Worm (Caenorhabditis elegans) whole organism, late embryonic: ENCODE data around the gene cank-26.

Experiments
- C08G9.2 ChIP-seq: sonication (generic microtip); optimal IDR thresholded peaks from 2 replicates; lab custom pipeline; 2016; ENCODE audit warnings: mild to moderate bottlenecking, missing genetic modification characterization, moderate library complexity, missing compliant biosample characterization
- C38D4.7 ChIP-seq: fragments of 200-800 bp; sonication (Bioruptor generic); optimal IDR thresholded peaks from 2 replicates; lab custom pipeline; 2018; ENCODE audit warnings: mild to moderate bottlenecking, missing genetic modification characterization, moderate library complexity, missing compliant biosample characterization
- F13H6.1 ChIP-seq: sonication (generic microtip); optimal IDR thresholded peaks from 2 replicates; lab custom pipeline; 2016; ENCODE audit warnings: missing genetic modification characterization, missing compliant biosample characterization
- K02D7.2 ChIP-seq: sonication (generic microtip); optimal IDR thresholded peaks from 2 replicates; lab custom pipeline; 2017; ENCODE audit warnings: mild to moderate bottlenecking, missing genetic modification characterization, missing compliant biosample characterization
- K09A11.1 ChIP-seq: sonication (generic microtip); optimal IDR thresholded peaks from 2 replicates; lab custom pipeline; 2017; ENCODE audit warnings: antibody characterized with exemption, mild to moderate bottlenecking, missing genetic modification characterization, missing compliant biosample characterization; ENCODE audit not compliant: insufficient read depth
- T23F11.4 ChIP-seq: fragments of 200-800 bp; sonication (Bioruptor generic); optimal IDR thresholded peaks from 2 replicates; lab custom pipeline; 2018; ENCODE audit warnings: mild to moderate bottlenecking, missing genetic modification characterization, missing compliant biosample characterization
- ahr-1 ChIP-seq: sonication (generic microtip); optimal IDR thresholded peaks from 2 replicates; lab custom pipeline; 2016; ENCODE audit warnings: missing genetic modification characterization, missing compliant biosample characterization
- ama-1 ChIP-seq: fragments of 150-350 bp; optimal IDR thresholded peaks from 2 replicates; lab custom pipeline; 2014
- ceh-2 ChIP-seq: sonication (generic microtip); optimal IDR thresholded peaks from 2 replicates; lab custom pipeline; 2016; ENCODE audit warnings: missing genotype, missing genetic modification characterization, missing compliant biosample characterization
- ceh-24 ChIP-seq: sonication (generic microtip); optimal IDR thresholded peaks from 2 replicates; lab custom pipeline; 2016; ENCODE audit warnings: mild to moderate bottlenecking, missing genetic modification characterization, missing compliant biosample characterization
- ceh-30 ChIP-seq: fragments of 150-350 bp; optimal IDR thresholded peaks from 2 replicates; lab custom pipeline; 2014; ENCODE audit warnings: missing biosample characterization, missing genetic modification characterization
- ceh-31 ChIP-seq: sonication (generic microtip); optimal IDR thresholded peaks from 2 replicates; lab custom pipeline; 2016; ENCODE audit warnings: missing genetic modification characterization, missing compliant biosample characterization
- ceh-34 ChIP-seq: sonication (generic microtip); optimal IDR thresholded peaks from 2 replicates; lab custom pipeline; 2016; ENCODE audit warnings: mild to moderate bottlenecking, missing genetic modification characterization, missing compliant biosample characterization
- ceh-45 ChIP-seq: fragments of 200-800 bp; sonication (Bioruptor generic); IDR thresholded peaks from 2 replicates; pipeline ENCODE4 v1.3.6; 2022; ENCODE audit warnings: missing genetic modification reagents, missing genetic modification characterization, missing compliant biosample characterization
- ceh-9 ChIP-seq: sonication (generic microtip); optimal IDR thresholded peaks from 2 replicates; lab custom pipeline; 2016; ENCODE audit warnings: mild to moderate bottlenecking, missing genetic modification characterization, inconsistent platforms, missing compliant biosample characterization
- che-1 ChIP-seq: sonication (generic microtip); optimal IDR thresholded peaks from 2 replicates; lab custom pipeline; 2016; ENCODE audit warnings: mild to moderate bottlenecking, missing genetic modification characterization, missing compliant biosample characterization
- elt-2 ChIP-seq: sonication (generic microtip); optimal IDR thresholded peaks from 2 replicates; lab custom pipeline; 2016; ENCODE audit warnings: missing genetic modification reagents, missing genetic modification characterization, missing compliant biosample characterization
- elt-4 ChIP-seq: sonication (generic microtip); optimal IDR thresholded peaks from 2 replicates; lab custom pipeline; 2016; ENCODE audit warnings: missing genetic modification characterization, missing compliant biosample characterization
- eyg-1 ChIP-seq: sonication (generic microtip); optimal IDR thresholded peaks from 2 replicates; lab custom pipeline; 2016; ENCODE audit warnings: missing genotype, missing genetic modification characterization, missing compliant biosample characterization
- fax-1 ChIP-seq: sonication (generic microtip); optimal IDR thresholded peaks from 2 replicates; lab custom pipeline; 2016; ENCODE audit warnings: missing genotype, missing genetic modification characterization, missing compliant biosample characterization
- fkh-6 ChIP-seq: sonication (generic microtip); optimal IDR thresholded peaks from 2 replicates; lab custom pipeline; 2016; ENCODE audit warnings: missing genetic modification characterization, missing compliant biosample characterization
- hlh-13 ChIP-seq: fragments of 200-800 bp; sonication (Bioruptor generic); optimal IDR thresholded peaks from 2 replicates; lab custom pipeline; 2018; ENCODE audit warnings: mild to moderate bottlenecking, missing genetic modification characterization, missing compliant biosample characterization
- hlh-15 ChIP-seq: sonication (generic microtip); optimal IDR thresholded peaks from 2 replicates; lab custom pipeline; 2016; ENCODE audit warnings: missing genetic modification characterization, missing compliant biosample characterization
- hlh-30 ChIP-seq: sonication (generic microtip); optimal IDR thresholded peaks from 2 replicates; lab custom pipeline; 2017; ENCODE audit warnings: antibody characterized with exemption, missing genetic modification characterization, missing compliant biosample characterization; ENCODE audit not compliant: insufficient read depth
- hlh-6 ChIP-seq: sonication (generic microtip); optimal IDR thresholded peaks from 2 replicates; lab custom pipeline; 2016; ENCODE audit warnings: missing genotype, missing genetic modification characterization, missing compliant biosample characterization
- lin-11 ChIP-seq: fragments of 200-800 bp; sonication (Bioruptor generic); optimal IDR thresholded peaks from 2 replicates; lab custom pipeline; 2018; ENCODE audit warnings: mild to moderate bottlenecking, missing genetic modification characterization, missing compliant biosample characterization
- mec-3 ChIP-seq: sonication (generic microtip); optimal IDR thresholded peaks from 2 replicates; lab custom pipeline; 2016; ENCODE audit warnings: borderline replicate concordance, missing genetic modification characterization, missing compliant biosample characterization
- nfya-1 ChIP-seq: sonication (generic microtip); optimal IDR thresholded peaks from 2 replicates; lab custom pipeline; 2017; ENCODE audit warnings: missing genetic modification characterization, mild to moderate bottlenecking, missing compliant biosample characterization, antibody characterized with exemption, moderate library complexity
- odd-2 ChIP-seq: sonication (generic microtip); optimal IDR thresholded peaks from 2 replicates; lab custom pipeline; 2017; ENCODE audit warnings: antibody characterized with exemption, mild to moderate bottlenecking, missing genetic modification characterization, missing compliant biosample characterization
- pat-9 ChIP-seq: fragments of 200-800 bp; sonication (Bioruptor generic); optimal IDR thresholded peaks from 2 replicates; lab custom pipeline; 2018; ENCODE audit warnings: mild to moderate bottlenecking, missing genetic modification characterization, moderate library complexity, missing compliant biosample characterization
- pax-1 ChIP-seq: fragments of 150-350 bp; optimal IDR thresholded peaks from 2 replicates; lab custom pipeline; 2014; ENCODE audit warnings: missing biosample characterization, missing genetic modification characterization
- pqm-1 ChIP-seq: sonication (generic microtip); optimal IDR thresholded peaks from 2 replicates; lab custom pipeline; 2016; ENCODE audit warnings: missing genetic modification characterization, missing compliant biosample characterization
- ref-2 ChIP-seq: sonication (generic microtip); optimal IDR thresholded peaks from 2 replicates; lab custom pipeline; 2016; ENCODE audit warnings: missing genetic modification characterization, missing compliant biosample characterization
- sdc-2 ChIP-seq: sonication (generic microtip); optimal IDR thresholded peaks from 2 replicates; lab custom pipeline; 2016; ENCODE audit warnings: missing genotype, missing genetic modification characterization, missing compliant biosample characterization
- sox-2 ChIP-seq: fragments of 200-800 bp; sonication (Bioruptor generic); IDR thresholded peaks from 2 replicates; pipeline ENCODE4 v1.3.6; 2022; ENCODE audit warnings: missing genetic modification reagents, missing genetic modification characterization, missing compliant biosample characterization
- sox-4 ChIP-seq: sonication (generic microtip); optimal IDR thresholded peaks from 2 replicates; lab custom pipeline; 2017; ENCODE audit warnings: mild to moderate bottlenecking, missing genetic modification characterization, inconsistent platforms, missing compliant biosample characterization
- syd-9 ChIP-seq: sonication (generic microtip); optimal IDR thresholded peaks from 2 replicates; lab custom pipeline; 2016; ENCODE audit warnings: mild to moderate bottlenecking, missing genetic modification characterization, moderate library complexity, missing compliant biosample characterization
- tbx-2 ChIP-seq: sonication (generic microtip); optimal IDR thresholded peaks from 2 replicates; lab custom pipeline; 2016; ENCODE audit warnings: missing genetic modification characterization, missing compliant biosample characterization
- ttx-3 ChIP-seq: sonication (generic microtip); optimal IDR thresholded peaks from 2 replicates; lab custom pipeline; 2016; ENCODE audit warnings: missing genetic modification reagents, missing genetic modification characterization, missing compliant biosample characterization
- unc-55 ChIP-seq: sonication (generic microtip); optimal IDR thresholded peaks from 2 replicates; lab custom pipeline; 2017; ENCODE audit warnings: missing biosample characterization, missing genetic modification reagents, missing genetic modification characterization
- unc-86 ChIP-seq: sonication (generic microtip); optimal IDR thresholded peaks from 2 replicates; lab custom pipeline; 2016; ENCODE audit warnings: missing genetic modification characterization, missing compliant biosample characterization
- ztf-16 ChIP-seq: sonication (generic microtip); optimal IDR thresholded peaks from 2 replicates; lab custom pipeline; 2017; ENCODE audit warnings: missing genetic modification characterization, missing compliant biosample characterization

The cank-26 gene

ce11 chrII:3982313-3982712 lies 7.4 kb upstream of the cank-26 start, which contains the start of gene lin-31:
Gene lin-31 (plus strand): TSS chrII:3982549.
- peak; percentile 58 for TF ChIP-seq nfya-1 (tag; lab: Kevin White, UChicago)
- TF ChIP-seq ama-1 (lab: Kevin White, UChicago) = no peak

DNA sequence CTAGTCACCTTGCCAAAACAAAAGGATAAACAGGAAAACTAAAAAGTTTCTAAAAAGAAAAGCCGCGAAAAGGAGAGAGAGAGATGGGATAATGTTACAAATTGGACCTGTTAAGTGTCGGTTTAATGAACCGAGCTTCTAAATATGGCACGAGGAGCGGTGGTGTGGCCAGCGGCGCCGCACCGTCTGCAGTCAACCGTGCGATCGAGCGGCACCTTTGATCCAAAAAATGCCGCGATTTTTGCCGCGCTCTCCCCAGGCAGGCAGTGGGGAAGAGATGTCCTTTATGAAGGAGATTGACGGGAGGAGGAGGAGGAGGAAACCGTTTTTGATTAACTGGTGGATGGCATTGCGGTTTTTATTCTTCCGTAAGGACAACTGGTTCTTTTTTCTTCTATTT lies 5.5 kb upstream of the cank-26 start:
- TF ChIP-seq lin-11 (tag; lab: Kevin White, UChicago) (no peak), odd-2 (tag; lab: Kevin White, UChicago) (no peak), C38D4.7 (GFP tag; lab: Kevin White, UChicago) (no peak), ceh-45 (GFP tag; lab: Robert Waterston, UW) (no peak), ceh-24 (tag; lab: Kevin White, UChicago) (no peak), C08G9.2 (no peak), hlh-15 (tag; lab: Kevin White, UChicago) (no peak)

- TF ChIP-seq hlh-13 (GFP tag; lab: Kevin White, UChicago) = no peak
- no peak for TF ChIP-seq unc-55 (GFP tag; lab: Kevin White, UChicago)
- TF ChIP-seq ceh-45 (GFP tag; lab: Robert Waterston, UW) = no peak
- TF ChIP-seq ceh-31 = no peak
- no peak for TF ChIP-seq ttx-3 (tag; lab: Kevin White, UChicago)
- TF ChIP-seq K02D7.2 (tag; lab: Kevin White, UChicago) = no peak
- TF ChIP-seq che-1 = no peak
- no peak for TF ChIP-seq sdc-2 (tag; lab: Kevin White, UChicago)
- TF ChIP-seq T23F11.4 (GFP tag; lab: Kevin White, UChicago) = no peak
- TF ChIP-seq F13H6.1 (tag; lab: Kevin White, UChicago) = no peak
- no peak for TF ChIP-seq K09A11.1 (tag; lab: Kevin White, UChicago)
Measured at ce11 chrII:3978198-3978597, 3.3 kb upstream of the cank-26 start.

- TF ChIP-seq pat-9 (no peak), ahr-1 (no peak), sdc-2 (tag; lab: Kevin White, UChicago) (no peak), sox-4 (no peak), fkh-6 (no peak), hlh-6 (tag; lab: Kevin White, UChicago) (no peak), che-1 (no peak)
Measured at ce11 chrII:3975942-3976341, 1.1 kb upstream of the cank-26 start, which contains the start of gene dos-2. Gene dos-2 (plus strand): TSS chrII:3976242.

DNA sequence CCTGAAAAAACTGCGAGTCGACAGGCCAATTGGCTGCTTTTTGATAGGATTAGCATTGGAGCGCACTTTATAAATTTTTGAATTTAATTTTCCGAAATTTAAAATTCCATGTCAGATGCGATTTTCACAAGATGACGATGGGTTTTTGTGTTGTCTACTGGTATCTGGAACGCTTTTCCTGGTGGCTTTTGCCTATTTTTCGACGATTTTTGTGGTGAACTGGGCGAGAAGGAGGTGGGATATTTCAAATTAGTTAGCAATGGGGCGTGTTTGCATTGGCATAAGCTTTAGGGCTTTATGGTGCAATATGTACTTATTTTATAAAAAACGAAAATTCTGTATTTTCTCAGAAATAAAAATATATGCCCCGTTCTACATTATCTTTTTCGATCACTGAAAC lies 2.7 kb downstream of the cank-26 start, which contains the start of gene K10G6.9:
TSS of gene K10G6.9 (plus strand) at position 110 of the 400 bp plus-strand sequence.
- no peak for TF ChIP-seq ceh-34
- no peak for TF ChIP-seq elt-2
- TF ChIP-seq sox-2 (GFP tag; lab: Robert Waterston, UW) = no peak
- TF ChIP-seq unc-86 = no peak
- TF ChIP-seq nfya-1 (tag; lab: Kevin White, UChicago) = no peak
- TF ChIP-seq ceh-9 (tag; lab: Kevin White, UChicago) = no peak
- no peak for TF ChIP-seq eyg-1 (tag; lab: Kevin White, UChicago)
- TF ChIP-seq pat-9 = no peak
- TF ChIP-seq sox-4 = no peak
- no peak for TF ChIP-seq lin-11 (tag; lab: Kevin White, UChicago)
- no peak for TF ChIP-seq ahr-1
- no peak for TF ChIP-seq hlh-30 (tag; lab: Kevin White, UChicago)

- no peak for TF ChIP-seq ama-1 (lab: Kevin White, UChicago)
- TF ChIP-seq pqm-1 (tag; lab: Kevin White, UChicago) = no peak
- no peak for TF ChIP-seq ahr-1
- no peak for TF ChIP-seq ztf-16 (tag; lab: Kevin White, UChicago)
- TF ChIP-seq fax-1 (tag; lab: Kevin White, UChicago) = no peak
- TF ChIP-seq tbx-2 (tag; lab: Kevin White, UChicago) = no peak
- TF ChIP-seq ref-2 (tag; lab: Kevin White, UChicago) = no peak
- no peak for TF ChIP-seq syd-9 (tag; lab: Kevin White, UChicago)
- no peak for TF ChIP-seq odd-2 (tag; lab: Kevin White, UChicago)
- TF ChIP-seq pax-1 (tag; lab: Kevin White, UChicago) = no peak
- TF ChIP-seq elt-4 = no peak
- TF ChIP-seq mec-3 = no peak
- no peak for TF ChIP-seq ceh-30
- TF ChIP-seq ceh-2 = no peak
Measured at ce11 chrII:3968808-3969207, 6.1 kb downstream of the cank-26 start.
